Worm (Caenorhabditis elegans) whole organism, L2 larva: ENCODE measurements around the gene Y69A2AR.18.

Experiments used
- F13H6.1 ChIP-seq: sonication (generic microtip); optimal IDR thresholded peaks from 2 replicates; lab custom pipeline; 2016; ENCODE audit warnings: missing genetic modification characterization, missing compliant biosample characterization
- R02D3.7 ChIP-seq: fragments of 150-350 bp; optimal IDR thresholded peaks from 2 replicates; lab custom pipeline; 2014; ENCODE audit warnings: missing biosample characterization, missing genetic modification characterization
- Y55F3AM.14 ChIP-seq: fragments of 200-800 bp; sonication (Bioruptor generic); optimal IDR thresholded peaks from 2 replicates; lab custom pipeline; 2018; ENCODE audit warnings: mild to moderate bottlenecking, missing genetic modification characterization, missing compliant biosample characterization
- ZK546.5 ChIP-seq: sonication (generic microtip); optimal IDR thresholded peaks from 2 replicates; lab custom pipeline; 2017; ENCODE audit warnings: missing biosample characterization, missing genetic modification characterization
- alr-1 ChIP-seq: fragments of 150-350 bp; optimal IDR thresholded peaks from 2 replicates; lab custom pipeline; 2014; ENCODE audit warnings: missing biosample characterization, missing genetic modification characterization
- aly-2 ChIP-seq: fragments of 150-350 bp; optimal IDR thresholded peaks from 2 replicates; lab custom pipeline; 2014; ENCODE audit warnings: missing biosample characterization, missing genetic modification characterization
- ama-1 ChIP-seq: fragments of 150-350 bp; optimal IDR thresholded peaks from 2 replicates; lab custom pipeline; 2018; ENCODE audit warnings: inconsistent platforms
- blmp-1 ChIP-seq: sonication (generic microtip); optimal IDR thresholded peaks from 2 replicates; lab custom pipeline; 2017; ENCODE audit warnings: missing genetic modification characterization, mild to moderate bottlenecking, missing compliant biosample characterization, antibody characterized with exemption, moderate library complexity; ENCODE audit not compliant: insufficient read depth
- ceh-16 ChIP-seq: fragments of 150-350 bp; optimal IDR thresholded peaks from 2 replicates; lab custom pipeline; 2014; ENCODE audit warnings: missing biosample characterization, missing genetic modification characterization
- ceh-82 ChIP-seq: fragments of 150-350 bp; optimal IDR thresholded peaks from 2 replicates; lab custom pipeline; 2014; ENCODE audit warnings: missing biosample characterization, missing genetic modification characterization
- crh-2 ChIP-seq: sonication (generic microtip); optimal IDR thresholded peaks from 2 replicates; lab custom pipeline; 2017; ENCODE audit warnings: missing biosample characterization, missing genetic modification characterization
- dmd-4 ChIP-seq: sonication (generic microtip); optimal IDR thresholded peaks from 2 replicates; lab custom pipeline; 2017; ENCODE audit warnings: missing biosample characterization, missing genetic modification characterization
- egl-27 ChIP-seq: sonication (generic microtip); optimal IDR thresholded peaks from 3 replicates; lab custom pipeline; 2017; ENCODE audit warnings: missing biosample characterization, missing genetic modification reagents, missing genetic modification characterization
- elt-3 ChIP-seq: sonication (generic microtip); optimal IDR thresholded peaks from 2 replicates; lab custom pipeline; 2017; ENCODE audit warnings: missing biosample characterization, missing genetic modification characterization
- fos-1 ChIP-seq: fragments of 150-350 bp; optimal IDR thresholded peaks from 2 replicates; lab custom pipeline; 2014; ENCODE audit warnings: missing biosample characterization, missing genetic modification characterization
- gmeb-1 ChIP-seq: fragments of 150-350 bp; optimal IDR thresholded peaks from 2 replicates; lab custom pipeline; 2014; ENCODE audit warnings: missing biosample characterization, missing genetic modification characterization
- lin-39 ChIP-seq: fragments of 150-350 bp; optimal IDR thresholded peaks from 2 replicates; lab custom pipeline; 2014; ENCODE audit warnings: missing biosample characterization, missing genetic modification reagents, missing genetic modification characterization
- lsy-2 ChIP-seq, 2 experiments: fragments of 150-350 bp in 1 of 2; sonication (generic microtip) in 1 of 2; optimal IDR thresholded peaks; 2 replicates each; lab custom pipeline; 2014 to 2017; ENCODE audit warnings: missing biosample characterization in 2 of 2, missing genetic modification characterization in 2 of 2
- mbf-1 ChIP-seq: sonication (generic microtip); optimal IDR thresholded peaks from 2 replicates; lab custom pipeline; 2017; ENCODE audit warnings: missing biosample characterization, missing genetic modification characterization
- nhr-10 ChIP-seq: sonication (generic microtip); optimal IDR thresholded peaks from 2 replicates; lab custom pipeline; 2017; ENCODE audit warnings: missing biosample characterization, missing genetic modification characterization
- nhr-11 ChIP-seq: fragments of 150-350 bp; optimal IDR thresholded peaks from 2 replicates; lab custom pipeline; 2014; ENCODE audit warnings: missing biosample characterization, missing genetic modification characterization
- nhr-12 ChIP-seq: fragments of 150-350 bp; optimal IDR thresholded peaks from 2 replicates; lab custom pipeline; 2014; ENCODE audit warnings: missing biosample characterization, missing genetic modification characterization
- nhr-21 ChIP-seq: fragments of 150-350 bp; optimal IDR thresholded peaks from 2 replicates; lab custom pipeline; 2014; ENCODE audit warnings: missing biosample characterization, missing genetic modification characterization
- nhr-23 ChIP-seq: fragments of 150-350 bp; optimal IDR thresholded peaks from 2 replicates; lab custom pipeline; 2014; ENCODE audit warnings: missing biosample characterization, missing genetic modification reagents, missing genetic modification characterization
- nhr-237 ChIP-seq: fragments of 150-350 bp; optimal IDR thresholded peaks from 2 replicates; lab custom pipeline; 2014; ENCODE audit warnings: missing biosample characterization, missing genetic modification characterization
- nhr-25 ChIP-seq: fragments of 150-350 bp; sonication (generic microtip); optimal IDR thresholded peaks from 3 replicates; lab custom pipeline; 2014; ENCODE audit warnings: missing biosample characterization, missing genetic modification characterization
- nhr-6 ChIP-seq: fragments of 150-350 bp; optimal IDR thresholded peaks from 2 replicates; lab custom pipeline; 2014; ENCODE audit warnings: missing biosample characterization, missing genetic modification characterization
- nhr-77 ChIP-seq: fragments of 150-350 bp; optimal IDR thresholded peaks from 2 replicates; lab custom pipeline; 2014; ENCODE audit warnings: missing biosample characterization, missing genetic modification characterization
- peb-1 ChIP-seq: fragments of 150-350 bp; optimal IDR thresholded peaks from 2 replicates; lab custom pipeline; 2014; ENCODE audit warnings: missing biosample characterization, missing genetic modification characterization
- sem-4 ChIP-seq: fragments of 150-350 bp; optimal IDR thresholded peaks from 2 replicates; lab custom pipeline; 2014; ENCODE audit warnings: missing biosample characterization, missing genetic modification reagents, missing genetic modification characterization
- skn-1 ChIP-seq: sonication (generic microtip); optimal IDR thresholded peaks from 2 replicates; lab custom pipeline; 2017; ENCODE audit warnings: missing biosample characterization, missing genetic modification characterization
- sma-9 ChIP-seq, 2 experiments: fragments of 150-350 bp in 1 of 2; sonication (generic microtip) in 1 of 2; optimal IDR thresholded peaks; 2 replicates each; lab custom pipeline; 2014 to 2016; ENCODE audit warnings: missing genetic modification characterization in 2 of 2, mild to moderate bottlenecking in 1 of 2, missing biosample characterization in 1 of 2, missing compliant biosample characterization in 1 of 2, missing genetic modification reagents in 1 of 2, moderate library complexity in 1 of 2
- unc-39 ChIP-seq: fragments of 150-350 bp; optimal IDR thresholded peaks from 2 replicates; lab custom pipeline; 2014; ENCODE audit warnings: missing biosample characterization, missing genetic modification characterization
- unc-55 ChIP-seq: fragments of 150-350 bp; sonication (generic microtip); optimal IDR thresholded peaks from 3 replicates; lab custom pipeline; 2014; ENCODE audit warnings: missing biosample characterization, missing genetic modification reagents, missing genetic modification characterization
- unc-62 ChIP-seq: fragments of 150-350 bp; optimal IDR thresholded peaks from 2 replicates; lab custom pipeline; 2014; ENCODE audit warnings: missing biosample characterization, missing genetic modification reagents, missing genetic modification characterization
- zag-1 ChIP-seq: fragments of 150-350 bp; optimal IDR thresholded peaks from 2 replicates; lab custom pipeline; 2014; ENCODE audit warnings: missing biosample characterization, missing genetic modification characterization
- ztf-1 ChIP-seq: fragments of 200-800 bp; sonication (Bioruptor generic); conservative IDR thresholded peaks from 2 replicates; pipeline ENCODE4 v1.3.6; 2022; ENCODE audit warnings: missing genetic modification characterization, missing compliant biosample characterization
- ztf-11 ChIP-seq: sonication (generic microtip); optimal IDR thresholded peaks from 2 replicates; lab custom pipeline; 2017; ENCODE audit warnings: missing biosample characterization, missing genetic modification characterization
- ztf-4 ChIP-seq: fragments of 150-350 bp; optimal IDR thresholded peaks from 2 replicates; lab custom pipeline; 2014; ENCODE audit warnings: missing biosample characterization, missing genetic modification characterization

Gene Y69A2AR.18

DNA sequence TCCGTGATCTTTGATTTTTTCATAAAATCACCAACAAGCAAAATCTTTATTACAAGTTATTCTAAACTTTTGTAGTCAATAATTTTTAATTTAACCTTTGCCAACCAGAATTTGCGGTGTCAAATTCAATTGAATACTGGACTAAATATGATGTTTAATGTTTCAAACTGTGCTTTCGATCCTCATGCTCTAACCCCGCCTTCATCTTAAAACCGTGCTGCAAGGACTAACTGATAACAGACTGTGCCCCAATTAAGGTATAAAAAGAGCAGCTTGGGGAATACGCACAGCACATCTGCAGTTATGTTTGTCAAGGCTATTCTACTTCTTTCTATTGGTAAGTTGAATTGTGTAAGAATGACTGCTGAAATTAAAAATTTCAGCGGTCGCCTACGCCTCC is 28.2 kb upstream of the Y69A2AR.18 start, which contains the start of gene ilys-2:
ilys-2 (plus strand) TSS at position 301 of the 400 bp plus-strand sequence.
- TF ChIP-seq ztf-1 (GFP tag; lab: Robert Waterston, UW) (no peak), sma-9 (GFP tag; optimal IDR thresholded peaks at IDR 0.05; lab: Kevin White, UChicago) (no peak), sma-9 (tag; optimal IDR thresholded peaks at IDR 0.05; lab: Kevin White, UChicago) (no peak), nhr-237 (tag; lab: Kevin White, UChicago) (no peak), blmp-1 (tag; lab: Kevin White, UChicago) (no peak), lin-39 (tag; lab: Kevin White, UChicago) (no peak), unc-62 (GFP tag; lab: Kevin White, UChicago) (no peak), nhr-77 (no peak), nhr-10 (no peak), skn-1 (no peak), elt-3 (tag; lab: Kevin White, UChicago) (no peak), nhr-23 (no peak), F13H6.1 (no peak), mbf-1 (no peak), ZK546.5 (tag; lab: Kevin White, UChicago) (no peak), ztf-4 (tag; lab: Kevin White, UChicago) (no peak), zag-1 (tag; lab: Kevin White, UChicago) (no peak), peb-1 (tag; lab: Kevin White, UChicago) (no peak), ama-1 (lab: Kevin White, UChicago) (no peak)

DNA sequence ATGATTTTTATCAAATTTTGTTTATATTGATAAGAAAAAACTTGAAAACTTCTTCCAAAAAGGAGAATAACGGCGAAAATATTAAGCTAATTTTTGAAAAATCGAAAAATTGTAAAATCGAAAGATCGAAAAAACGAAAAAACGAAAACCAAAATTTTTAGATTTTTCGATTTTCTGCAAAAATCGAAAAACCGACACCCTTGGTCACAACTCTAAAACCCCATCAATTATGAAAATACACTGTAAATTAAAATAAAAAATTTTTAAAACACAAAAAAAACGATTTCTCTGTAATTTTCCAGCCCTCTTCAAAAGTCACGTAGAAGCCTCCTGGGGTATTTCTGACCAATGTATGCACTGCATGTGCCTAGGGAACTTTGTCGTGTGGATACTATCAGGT is 25.4 kb upstream of the Y69A2AR.18 start, which contains the start of gene ilys-1:
ilys-1 (plus strand) TSS at position 301 of the 400 bp plus-strand sequence.
- no peak for TF ChIP-seq unc-39 (tag; lab: Kevin White, UChicago)
- no peak for TF ChIP-seq sem-4 (tag; lab: Kevin White, UChicago)
- no peak for TF ChIP-seq nhr-21
- no peak for TF ChIP-seq lin-39 (tag; lab: Kevin White, UChicago)
- no peak for TF ChIP-seq mbf-1
- no peak for TF ChIP-seq ama-1 (lab: Kevin White, UChicago)
- TF ChIP-seq egl-27 (tag; lab: Kevin White, UChicago), result no peak
- no peak for TF ChIP-seq R02D3.7 (tag; lab: Kevin White, UChicago)
- no peak for TF ChIP-seq ztf-4 (tag; lab: Kevin White, UChicago)
- no peak for TF ChIP-seq crh-2 (tag; lab: Kevin White, UChicago)
- no peak for TF ChIP-seq lsy-2 (tag; optimal IDR thresholded peaks at IDR 0.05; lab: Kevin White, UChicago)
- TF ChIP-seq ceh-82 (tag; lab: Kevin White, UChicago), result no peak
- TF ChIP-seq, all 48 proteins: peak for 0

- TF ChIP-seq nhr-11 (tag; lab: Kevin White, UChicago) (no peak), nhr-21 (no peak), nhr-12 (tag; lab: Kevin White, UChicago) (no peak), ZK546.5 (tag; lab: Kevin White, UChicago) (no peak), mbf-1 (no peak), ztf-4 (tag; lab: Kevin White, UChicago) (no peak), ztf-11 (tag; lab: Kevin White, UChicago) (no peak), sma-9 (GFP tag; optimal IDR thresholded peaks at IDR 0.05; lab: Kevin White, UChicago) (no peak), sma-9 (tag; optimal IDR thresholded peaks at IDR 0.05; lab: Kevin White, UChicago) (no peak), ceh-16 (no peak), unc-39 (tag; lab: Kevin White, UChicago) (no peak), lsy-2 (tag; optimal IDR thresholded peaks at IDR 0.05; lab: Kevin White, UChicago) (no peak), aly-2 (tag; lab: Kevin White, UChicago) (no peak), ama-1 (lab: Kevin White, UChicago) (no peak), sem-4 (tag; lab: Kevin White, UChicago) (no peak), alr-1 (tag; lab: Kevin White, UChicago) (no peak), blmp-1 (tag; lab: Kevin White, UChicago) (no peak), skn-1 (no peak)
- TF ChIP-seq, all 48 proteins: peak for 0
Measured at ce11 chrIV:2476386-2476785, 19.1 kb upstream of the Y69A2AR.18 start, which contains the start of gene grd-16. grd-16 (plus strand) TSS chrIV:2476686.

- TF ChIP-seq gmeb-1 (tag; lab: Kevin White, UChicago) (no peak), mbf-1 (no peak), nhr-25 (tag; lab: Kevin White, UChicago) (no peak), R02D3.7 (tag; lab: Kevin White, UChicago) (no peak), lin-39 (tag; lab: Kevin White, UChicago) (no peak), dmd-4 (tag; lab: Kevin White, UChicago) (no peak), unc-55 (GFP tag; lab: Kevin White, UChicago) (no peak), sma-9 (GFP tag; optimal IDR thresholded peaks at IDR 0.05; lab: Kevin White, UChicago) (no peak), sma-9 (tag; optimal IDR thresholded peaks at IDR 0.05; lab: Kevin White, UChicago) (no peak), ceh-82 (tag; lab: Kevin White, UChicago) (no peak), alr-1 (tag; lab: Kevin White, UChicago) (no peak), zag-1 (tag; lab: Kevin White, UChicago) (no peak), fos-1 (tag; lab: Kevin White, UChicago) (no peak), nhr-11 (tag; lab: Kevin White, UChicago) (no peak), nhr-12 (tag; lab: Kevin White, UChicago) (no peak), ceh-16 (no peak), unc-39 (tag; lab: Kevin White, UChicago) (no peak), Y55F3AM.14 (GFP tag; lab: Kevin White, UChicago) (no peak), nhr-6 (tag; lab: Kevin White, UChicago) (no peak)
Measured at ce11 chrIV:2481955-2482354, 13.6 kb upstream of the Y69A2AR.18 start, which contains the start of gene Y69A2AL.2. Y69A2AL.2 (plus strand) TSS chrIV:2482255.
